Fruit fly (Drosophila melanogaster) whole organism, embryonic: ENCODE data around the gene Zip88E.
A peak's percentile ranks its signal among the peaks of the same experiment; 100 is the strongest.

Source experiments
- Atf-2 ChIP-seq: fragments of 200-800 bp; sonication (Bioruptor generic); optimal IDR thresholded peaks from 2 replicates; lab custom pipeline; 2016; ENCODE audit warnings: missing biosample characterization, missing genetic modification characterization
- B-H1 ChIP-seq: fragments of 200-800 bp; sonication (Bioruptor generic); IDR thresholded peaks from 3 replicates; pipeline ENCODE4 v1.3.6; 2022; ENCODE audit warnings: missing biosample characterization, missing genetic modification characterization
- Blimp-1 ChIP-seq: fragments of 200-800 bp; sonication (Bioruptor generic); optimal IDR thresholded peaks from 3 replicates; lab custom pipeline; 2018; ENCODE audit warnings: missing biosample characterization, missing genetic modification characterization, mild to moderate bottlenecking, moderate library complexity, missing genetic modification reagents
- Bteb2 ChIP-seq: fragments of 200-800 bp; sonication (Bioruptor generic); optimal IDR thresholded peaks from 2 replicates; lab custom pipeline; 2016; ENCODE audit warnings: missing biosample characterization, missing genetic modification characterization
- C15 ChIP-seq: fragments of 200-800 bp; sonication (Bioruptor generic); IDR thresholded peaks from 3 replicates; pipeline ENCODE4 v1.3.6; 2022; ENCODE audit warnings: missing biosample characterization, missing genetic modification characterization
- CG11093 ChIP-seq: fragments of 200-800 bp; sonication (Bioruptor generic); IDR thresholded peaks from 3 replicates; pipeline ENCODE4 v1.3.6; 2022; ENCODE audit warnings: missing biosample characterization, missing genetic modification characterization
- CG11695 ChIP-seq: fragments of 200-800 bp; sonication (Bioruptor generic); IDR thresholded peaks from 3 replicates; pipeline ENCODE4 v1.3.6; 2022; ENCODE audit warnings: missing biosample characterization, missing genetic modification characterization
- CG13424 ChIP-seq: fragments of 200-800 bp; sonication (Bioruptor generic); optimal IDR thresholded peaks from 2 replicates; lab custom pipeline; 2019; ENCODE audit warnings: missing biosample characterization, mild to moderate bottlenecking, missing genetic modification characterization, moderate library complexity
- CG14667 ChIP-seq: fragments of 200-800 bp; sonication (Bioruptor generic); IDR thresholded peaks from 2 replicates; pipeline ENCODE4 v1.3.6; 2022; ENCODE audit warnings: missing biosample characterization, missing genetic modification characterization
- CG15269 ChIP-seq: fragments of 200-800 bp; sonication (Bioruptor generic); optimal IDR thresholded peaks from 2 replicates; lab custom pipeline; 2018; ENCODE audit warnings: missing biosample characterization, mild to moderate bottlenecking, missing genetic modification characterization, moderate library complexity
- CG17359 ChIP-seq: fragments of 200-800 bp; sonication (Bioruptor generic); optimal IDR thresholded peaks from 3 replicates; lab custom pipeline; 2018; ENCODE audit warnings: missing biosample characterization, mild to moderate bottlenecking, missing genetic modification characterization, moderate library complexity
- CG17912 ChIP-seq: fragments of 200-800 bp; sonication (Bioruptor generic); optimal IDR thresholded peaks from 2 replicates; lab custom pipeline; 2018; ENCODE audit warnings: missing biosample characterization, mild to moderate bottlenecking, missing genetic modification characterization
- CG18619 ChIP-seq: fragments of 200-800 bp; sonication (Bioruptor generic); optimal IDR thresholded peaks from 3 replicates; lab custom pipeline; 2017; ENCODE audit warnings: missing biosample characterization, mild to moderate bottlenecking, missing genetic modification characterization
- CG2199 ChIP-seq: fragments of 200-800 bp; sonication (Bioruptor generic); IDR thresholded peaks from 3 replicates; pipeline ENCODE4 v1.3.6; 2022; ENCODE audit warnings: missing biosample characterization, missing genetic modification characterization
- CG30020 ChIP-seq: fragments of 200-800 bp; optimal IDR thresholded peaks from 2 replicates; lab custom pipeline; 2019; ENCODE audit warnings: missing biosample characterization, mild to moderate bottlenecking, missing genetic modification characterization, moderate library complexity
- CG34376 ChIP-seq: fragments of 200-800 bp; sonication (Bioruptor generic); optimal IDR thresholded peaks from 2 replicates; lab custom pipeline; 2018; ENCODE audit warnings: missing biosample characterization, mild to moderate bottlenecking, missing genetic modification characterization
- CG3847 ChIP-seq: fragments of 200-800 bp; sonication (Bioruptor generic); IDR thresholded peaks from 2 replicates; pipeline ENCODE4 v1.3.6; 2022; ENCODE audit warnings: missing biosample characterization, missing genetic modification characterization
- CG4820 ChIP-seq: fragments of 200-800 bp; sonication (Bioruptor generic); optimal IDR thresholded peaks from 3 replicates; lab custom pipeline; 2016; ENCODE audit warnings: missing biosample characterization, missing genetic modification characterization
- CG7357 ChIP-seq: fragments of 200-800 bp; sonication (Bioruptor generic); IDR thresholded peaks from 3 replicates; pipeline ENCODE4 v1.3.6; 2022; ENCODE audit warnings: missing biosample characterization, missing genetic modification characterization
- CG8765 ChIP-seq: fragments of 200-800 bp; sonication (Bioruptor generic); IDR thresholded peaks from 2 replicates; pipeline ENCODE4 v1.3.6; 2022; ENCODE audit warnings: missing biosample characterization, missing genetic modification characterization
- CG9215 ChIP-seq: fragments of 200-800 bp; sonication (Bioruptor generic); IDR thresholded peaks from 2 replicates; pipeline ENCODE4 v1.3.6; 2022; ENCODE audit warnings: missing biosample characterization, missing genetic modification characterization
- D19A ChIP-seq: fragments of 200-800 bp; optimal IDR thresholded peaks from 3 replicates; lab custom pipeline; 2019; ENCODE audit warnings: missing biosample characterization, mild to moderate bottlenecking, missing genetic modification characterization, moderate library complexity
- Drgx ChIP-seq: fragments of 200-800 bp; sonication (Bioruptor generic); IDR thresholded peaks from 2 replicates; pipeline ENCODE4 v1.3.6; 2022; ENCODE audit warnings: missing biosample characterization, missing genetic modification characterization
- Gsc ChIP-seq: fragments of 200-800 bp; sonication (Bioruptor generic); IDR thresholded peaks from 2 replicates; pipeline ENCODE4 v1.3.6; 2022; ENCODE audit warnings: missing biosample characterization, missing genetic modification characterization
- Hand ChIP-seq: fragments of 200-800 bp; sonication (Bioruptor generic); optimal IDR thresholded peaks from 2 replicates; lab custom pipeline; 2017; ENCODE audit warnings: mild to moderate bottlenecking, missing biosample characterization, missing genetic modification reagents, missing genetic modification characterization
- Hr78 ChIP-seq, 2 experiments: fragments of 200-800 bp in 1 of 2; fragments of >200 bp in 1 of 2; sonication (Bioruptor generic) in 1 of 2; optimal IDR thresholded peaks; 2 replicates each; lab custom pipeline; 2017 to 2019; ENCODE audit warnings: missing biosample characterization in 2 of 2, missing genetic modification characterization in 2 of 2, mild to moderate bottlenecking in 1 of 2, moderate library complexity in 1 of 2
- Lpt ChIP-seq: fragments of >200 bp; optimal IDR thresholded peaks from 2 replicates; lab custom pipeline; 2018; ENCODE audit warnings: missing biosample characterization, missing genetic modification characterization
- Mad ChIP-seq: fragments of 200-800 bp; sonication (Bioruptor generic); optimal IDR thresholded peaks from 2 replicates; lab custom pipeline; 2016; ENCODE audit warnings: missing biosample characterization, missing genetic modification characterization
- NC2α ChIP-seq: fragments of 200-800 bp; sonication (Bioruptor generic); optimal IDR thresholded peaks from 2 replicates; lab custom pipeline; 2016; ENCODE audit warnings: missing biosample characterization, missing genetic modification characterization
- Nf-YB ChIP-seq: fragments of 200-800 bp; sonication (Bioruptor generic); optimal IDR thresholded peaks from 3 replicates; lab custom pipeline; 2019; ENCODE audit warnings: missing biosample characterization, mild to moderate bottlenecking, missing genetic modification characterization, moderate library complexity
- Sox100B ChIP-seq: fragments of 200-800 bp; sonication (Bioruptor generic); optimal IDR thresholded peaks from 3 replicates; lab custom pipeline; 2018; ENCODE audit warnings: missing biosample characterization, mild to moderate bottlenecking, missing genetic modification characterization
- Usf ChIP-seq: fragments of 200-800 bp; sonication (Bioruptor generic); optimal IDR thresholded peaks from 2 replicates; lab custom pipeline; 2017; ENCODE audit warnings: missing genotype, missing biosample characterization, missing genetic modification characterization
- abd-A ChIP-seq: fragments of 200-800 bp; sonication (Bioruptor generic); optimal IDR thresholded peaks from 3 replicates; lab custom pipeline; 2019; ENCODE audit warnings: missing biosample characterization, mild to moderate bottlenecking, missing genetic modification characterization, moderate library complexity
- amos ChIP-seq: fragments of 200-800 bp; sonication (Bioruptor generic); IDR thresholded peaks from 2 replicates; pipeline ENCODE4 v1.3.6; 2022; ENCODE audit warnings: missing biosample characterization, missing genetic modification characterization; ENCODE audit not compliant: partially characterized antibody
- caup ChIP-seq: fragments of 200-800 bp; sonication (Bioruptor generic); optimal IDR thresholded peaks from 3 replicates; lab custom pipeline; 2017; ENCODE audit warnings: missing biosample characterization, mild to moderate bottlenecking, missing genetic modification characterization, moderate library complexity; ENCODE audit not compliant: severe bottlenecking
- ci ChIP-seq: fragments of 200-800 bp; sonication (Bioruptor generic); IDR thresholded peaks from 3 replicates; pipeline ENCODE4 v1.3.6; 2022; ENCODE audit warnings: missing biosample characterization, missing genetic modification characterization
- crp ChIP-seq, 2 experiments: fragments of 200-800 bp; sonication (Bioruptor generic); optimal IDR thresholded peaks; 2 replicates in 1 of 2; 3 replicates in 1 of 2; lab custom pipeline; 2017; ENCODE audit warnings: missing biosample characterization in 2 of 2, missing genetic modification characterization in 2 of 2, mild to moderate bottlenecking in 1 of 2, moderate library complexity in 1 of 2
- dan ChIP-seq: fragments of 200-800 bp; sonication (Bioruptor generic); IDR thresholded peaks from 2 replicates; pipeline ENCODE4 v1.3.6; 2022; ENCODE audit warnings: missing biosample characterization, missing genetic modification characterization
- dimm ChIP-seq: fragments of 200-800 bp; sonication (Bioruptor generic); IDR thresholded peaks from 2 replicates; pipeline ENCODE4 v1.3.6; 2022; ENCODE audit warnings: missing biosample characterization, missing genetic modification characterization
- dpn ChIP-seq, 2 experiments: fragments of 200-800 bp; sonication (Bioruptor generic); optimal IDR thresholded peaks; 3 replicates each; lab custom pipeline; 2016; ENCODE audit warnings: missing biosample characterization in 2 of 2, missing genetic modification characterization in 2 of 2
- ftz-f1 ChIP-seq: fragments of 200-800 bp; sonication (Bioruptor generic); optimal IDR thresholded peaks from 2 replicates; lab custom pipeline; 2016; ENCODE audit warnings: missing biosample characterization, missing genetic modification characterization
- h ChIP-seq: fragments of >200 bp; optimal IDR thresholded peaks from 2 replicates; lab custom pipeline; 2017
- hb ChIP-seq: fragments of 200-800 bp; sonication (Bioruptor generic); IDR thresholded peaks from 3 replicates; pipeline ENCODE4 v1.3.6; 2022; ENCODE audit warnings: missing biosample characterization, missing genetic modification characterization; ENCODE audit not compliant: partially characterized antibody
- inv ChIP-seq: fragments of 200-800 bp; sonication (Bioruptor generic); IDR thresholded peaks from 2 replicates; pipeline ENCODE4 v1.3.6; 2022; ENCODE audit warnings: missing biosample characterization, missing genetic modification characterization; ENCODE audit not compliant: partially characterized antibody
- ranshi ChIP-seq: fragments of 200-800 bp; sonication (Bioruptor generic); IDR thresholded peaks from 2 replicates; pipeline ENCODE4 v1.3.6; 2022; ENCODE audit warnings: missing biosample characterization, missing genetic modification characterization
- slou ChIP-seq: fragments of 200-800 bp; sonication (Bioruptor generic); optimal IDR thresholded peaks from 3 replicates; lab custom pipeline; 2016; ENCODE audit warnings: missing biosample characterization, missing genetic modification characterization
- tin ChIP-seq: fragments of 200-800 bp; sonication (Bioruptor generic); optimal IDR thresholded peaks from 3 replicates; lab custom pipeline; 2016; ENCODE audit warnings: missing biosample characterization, missing genetic modification characterization
- vfl ChIP-seq: fragments of 200-800 bp; sonication (Bioruptor generic); optimal IDR thresholded peaks from 2 replicates; lab custom pipeline; 2016; ENCODE audit warnings: missing biosample characterization, missing genetic modification characterization

Gene Zip88E

dm6 chr3R:15242186-15243045 lies 26.0 kb upstream of the Zip88E start, which contains the start of the genes tefu and Hsc70-4 (continued):
- peak; percentile 78 for TF ChIP-seq Usf (GFP tag; lab: Kevin White, UChicago)
- peak; percentile 64; the same call in 2 of the 3 replicates for TF ChIP-seq CG2199 (GFP tag; lab: Robert Waterston, UW)
- peak; percentile 85 for TF ChIP-seq CG11093 (GFP tag; lab: Robert Waterston, UW)
- TF ChIP-seq dimm = peak; percentile 32; the same call in 1 of the 2 replicates
- TF ChIP-seq vfl (GFP tag; lab: Kevin White, UChicago) = peak; percentile 71
- TF ChIP-seq Gsc (GFP tag; lab: Robert Waterston, UW) = peak; percentile 42; the same call in 1 of the 2 replicates
- no peak for TF ChIP-seq abd-A (tag; lab: Kevin White, UChicago)
- peak; percentile 61 for TF ChIP-seq Bteb2 (GFP tag; lab: Kevin White, UChicago)
- peak; percentile 76 for TF ChIP-seq CG18619 (GFP tag; lab: Kevin White, UChicago)
- peak in 1 of 2 experiments; percentile 48 for TF ChIP-seq crp (GFP tag; optimal IDR thresholded peaks at IDR 0.05; lab: Kevin White, UChicago)
- peak; percentile 97 for TF ChIP-seq CG30020 (tag; lab: Kevin White, UChicago)
- TF ChIP-seq slou (GFP tag; lab: Kevin White, UChicago) = peak; percentile 81
- peak; percentile 0 for TF ChIP-seq CG15269
- peak; percentile 63 for TF ChIP-seq Atf-2 (GFP tag; lab: Kevin White, UChicago)
- TF ChIP-seq CG8765 = peak; percentile 78
- TF ChIP-seq ftz-f1 (GFP tag; lab: Kevin White, UChicago) = no peak
- TF ChIP-seq D19A (tag; lab: Kevin White, UChicago) = no peak
- no peak for TF ChIP-seq CG11695
- TF ChIP-seq caup (GFP tag; lab: Kevin White, UChicago) = peak; percentile 38
- TF ChIP-seq CG34376 = peak; percentile 5
- TF ChIP-seq CG17359 (tag; lab: Kevin White, UChicago) = peak; percentile 58
- TF ChIP-seq dpn (GFP tag; optimal IDR thresholded peaks at IDR 0.05; lab: Kevin White, UChicago) = peak; percentile 79 to 83
- TF ChIP-seq Mad = peak; percentile 68
- TF ChIP-seq hb (GFP tag; lab: Robert Waterston, UW) = no peak
- peak; percentile 77 for TF ChIP-seq CG14667 (GFP tag; lab: Robert Waterston, UW)
- peak in 1 of 2 experiments; percentile 77 for TF ChIP-seq Hr78 (GFP tag; optimal IDR thresholded peaks at IDR 0.05; lab: Kevin White, UChicago)
- peak; percentile 76 for TF ChIP-seq NC2α (GFP tag; lab: Kevin White, UChicago)
- TF ChIP-seq CG7357 (GFP tag; lab: Robert Waterston, UW) = peak; percentile 99
- TF ChIP-seq ci (GFP tag; lab: Robert Waterston, UW) = peak; percentile 76; the same call in 2 of the 3 replicates
- no peak for TF ChIP-seq Blimp-1 (GFP tag; lab: Kevin White, UChicago)
- peak; percentile 55; the same call in 1 of the 3 replicates for TF ChIP-seq C15
- no peak for TF ChIP-seq Nf-YB (GFP tag; lab: Kevin White, UChicago)
- TF ChIP-seq CG3847 (GFP tag; lab: Robert Waterston, UW) = peak; percentile 88
- peak; percentile 73 for TF ChIP-seq CG13424 (tag; lab: Kevin White, UChicago)
- peak; percentile 89 for TF ChIP-seq ranshi
- TF ChIP-seq CG4820 (GFP tag; lab: Kevin White, UChicago) = peak; percentile 72
- peak; percentile 51; the same call in 1 of the 2 replicates for TF ChIP-seq amos (GFP tag; lab: Robert Waterston, UW)
- no peak for TF ChIP-seq Hand
- TF ChIP-seq Sox100B (GFP tag; lab: Kevin White, UChicago) = peak; percentile 18
- peak; percentile 78 for TF ChIP-seq tin (GFP tag; lab: Kevin White, UChicago)
- TF ChIP-seq B-H1 (GFP tag; lab: Robert Waterston, UW) = peak; percentile 73
- 0 out of 2 replicates have a peak, but pooled peaks have one; percentile 44 for TF ChIP-seq dan (GFP tag; lab: Robert Waterston, UW)
- TF ChIP-seq inv (GFP tag; lab: Robert Waterston, UW) = no peak
- peak; percentile 42; the same call in 1 of the 2 replicates for TF ChIP-seq Drgx
- no peak for TF ChIP-seq h
- peak; percentile 98 for TF ChIP-seq CG17912 (GFP tag; lab: Kevin White, UChicago)
- TF ChIP-seq Lpt (GFP tag; lab: Kevin White, UChicago) = no peak
- peak; percentile 81 for TF ChIP-seq CG9215 (GFP tag; lab: Robert Waterston, UW)
